In genomic region chr2L:14673601-14674006, dm6 we compare ENCODE assay signal across 2 fruit fly cellular contexts.
TF ChIP-seq lines count a peak whose summit lies in the region.

No protein-coding gene starts in this region.

- no peak for TF ChIP-seq CTCF in whole organism, embryonic (GFP tag; optimal IDR thresholded peaks at IDR 0.05; lab: Kevin White, UChicago)

TF ChIP-seq in whole organism, embryonic, 481 proteins besides CTCF, POLR2A, EP300 and RAD21 (continues in another document):
- TF ChIP-seq ssp (GFP tag; IDR thresholded peaks at IDR 0.05; lab: Robert Waterston, UW): no peak
- TF ChIP-seq crol (GFP tag; IDR thresholded peaks at IDR 0.05; lab: Robert Waterston, UW): no peak
- no peak for TF ChIP-seq CG15601 (tag; optimal IDR thresholded peaks at IDR 0.05; lab: Kevin White, UChicago)
- TF ChIP-seq CG13123 (GFP tag; optimal IDR thresholded peaks at IDR 0.05; lab: Kevin White, UChicago): no peak
- TF ChIP-seq CG34422 (GFP tag; IDR thresholded peaks at IDR 0.05; lab: Robert Waterston, UW): no peak
- TF ChIP-seq btn (GFP tag; optimal IDR thresholded peaks at IDR 0.05; lab: Kevin White, UChicago): no peak
- TF ChIP-seq dpn (GFP tag; optimal IDR thresholded peaks at IDR 0.05; lab: Kevin White, UChicago): no peak
- no peak for TF ChIP-seq H15 (GFP tag; IDR thresholded peaks at IDR 0.05; lab: Robert Waterston, UW)
- TF ChIP-seq Abd-B (GFP tag; optimal IDR thresholded peaks at IDR 0.05; lab: Kevin White, UChicago): peak; percentile 18
- no peak for TF ChIP-seq sob (GFP tag; IDR thresholded peaks at IDR 0.05; lab: Robert Waterston, UW)
- no peak for TF ChIP-seq da (GFP tag; optimal IDR thresholded peaks at IDR 0.05; lab: Kevin White, UChicago)
- TF ChIP-seq CG8089 (GFP tag; optimal IDR thresholded peaks at IDR 0.05; lab: Kevin White, UChicago): no peak
- TF ChIP-seq Taf1 (GFP tag; IDR thresholded peaks at IDR 0.05; lab: Robert Waterston, UW): no peak
- TF ChIP-seq CG1602 (GFP tag; optimal IDR thresholded peaks at IDR 0.05; lab: Kevin White, UChicago): no peak
- TF ChIP-seq HmgZ (tag; optimal IDR thresholded peaks at IDR 0.05; lab: Kevin White, UChicago): no peak
- no peak for TF ChIP-seq CG14860 (GFP tag; IDR thresholded peaks at IDR 0.05; lab: Robert Waterston, UW; ENCODE audit: partially characterized antibody)
- TF ChIP-seq Dll (GFP tag; IDR thresholded peaks at IDR 0.05; lab: Robert Waterston, UW; ENCODE audit: partially characterized antibody): 0 out of 4 replicates have a peak, but pooled peaks have one; percentile 10
- TF ChIP-seq pros (GFP tag; optimal IDR thresholded peaks at IDR 0.05; lab: Kevin White, UChicago): peak; percentile 71
- TF ChIP-seq tin (GFP tag; optimal IDR thresholded peaks at IDR 0.05; lab: Kevin White, UChicago): no peak
- no peak for TF ChIP-seq Hr39 (optimal IDR thresholded peaks at IDR 0.05; lab: Kevin White, UChicago)
- no peak for TF ChIP-seq row (GFP tag; IDR thresholded peaks at IDR 0.05; lab: Robert Waterston, UW)
- no peak for TF ChIP-seq ap (GFP tag; IDR thresholded peaks at IDR 0.05; lab: Robert Waterston, UW)
- no peak for TF ChIP-seq CG3847 (GFP tag; IDR thresholded peaks at IDR 0.05; lab: Robert Waterston, UW)
- TF ChIP-seq kni (GFP tag; optimal IDR thresholded peaks at IDR 0.05; lab: Kevin White, UChicago): peak; percentile 74
- no peak for TF ChIP-seq nmo (GFP tag; optimal IDR thresholded peaks at IDR 0.05; lab: Kevin White, UChicago)
- TF ChIP-seq cg (GFP tag; optimal IDR thresholded peaks at IDR 0.05; lab: Kevin White, UChicago): no peak
- TF ChIP-seq odd (GFP tag; optimal IDR thresholded peaks at IDR 0.05; lab: Kevin White, UChicago): peak; percentile 1
- TF ChIP-seq pb (GFP tag; optimal IDR thresholded peaks at IDR 0.05; lab: Kevin White, UChicago): no peak
- no peak for TF ChIP-seq CG6254 (GFP tag; optimal IDR thresholded peaks at IDR 0.05; lab: Kevin White, UChicago)
- no peak for TF ChIP-seq tup (GFP tag; optimal IDR thresholded peaks at IDR 0.05; lab: Kevin White, UChicago)
- TF ChIP-seq CG7556 (GFP tag; optimal IDR thresholded peaks at IDR 0.05; lab: Kevin White, UChicago): no peak
- TF ChIP-seq Doc2 (GFP tag; IDR thresholded peaks at IDR 0.05; lab: Robert Waterston, UW): no peak
- TF ChIP-seq Vsx1 (GFP tag; optimal IDR thresholded peaks at IDR 0.05; lab: Kevin White, UChicago): peak; percentile 82
- no peak for TF ChIP-seq org-1 (GFP tag; optimal IDR thresholded peaks at IDR 0.05; lab: Kevin White, UChicago)
- no peak for TF ChIP-seq slbo (GFP tag; IDR thresholded peaks at IDR 0.05; lab: Robert Waterston, UW)
- TF ChIP-seq pfk (GFP tag; optimal IDR thresholded peaks at IDR 0.05; lab: Kevin White, UChicago): no peak
- TF ChIP-seq twi (tag; optimal IDR thresholded peaks at IDR 0.05; lab: Kevin White, UChicago): peak; percentile 93
- TF ChIP-seq CoRest (tag; optimal IDR thresholded peaks at IDR 0.05; lab: Kevin White, UChicago): no peak
- no peak for TF ChIP-seq CG8944 (GFP tag; optimal IDR thresholded peaks at IDR 0.05; lab: Kevin White, UChicago)
- no peak for TF ChIP-seq stc (GFP tag; IDR thresholded peaks at IDR 0.05; lab: Robert Waterston, UW)
- TF ChIP-seq CG12236 (GFP tag; optimal IDR thresholded peaks at IDR 0.05; lab: Kevin White, UChicago): no peak
- no peak for TF ChIP-seq al (GFP tag; IDR thresholded peaks at IDR 0.05; lab: Robert Waterston, UW)
- no peak for TF ChIP-seq Usf (GFP tag; optimal IDR thresholded peaks at IDR 0.05; lab: Kevin White, UChicago)
- TF ChIP-seq oc (tag; optimal IDR thresholded peaks at IDR 0.05; lab: Kevin White, UChicago): peak; percentile 47
- no peak for TF ChIP-seq CG8388 (GFP tag; optimal IDR thresholded peaks at IDR 0.05; lab: Kevin White, UChicago)
- TF ChIP-seq CG16813 (GFP tag; IDR thresholded peaks at IDR 0.05; lab: Robert Waterston, UW; ENCODE audit: partially characterized antibody): no peak
- no peak for TF ChIP-seq Dip3 (GFP tag; optimal IDR thresholded peaks at IDR 0.05; lab: Kevin White, UChicago)
- no peak for TF ChIP-seq dati (GFP tag; IDR thresholded peaks at IDR 0.05; lab: Robert Waterston, UW)

TF ChIP-seq in whole organism, prepupa, 60 proteins besides CTCF, POLR2A, EP300 and RAD21:
- TF ChIP-seq CG11294 (GFP tag; IDR thresholded peaks at IDR 0.05; lab: Robert Waterston, UW): no peak
- TF ChIP-seq Eip78C (GFP tag; lab: Kevin White, UChicago): peak; percentile 39
- TF ChIP-seq CG32006 (GFP tag; optimal IDR thresholded peaks at IDR 0.05; lab: Kevin White, UChicago): no peak
- no peak for TF ChIP-seq CG34406 (GFP tag; optimal IDR thresholded peaks at IDR 0.05; lab: Kevin White, UChicago)
- TF ChIP-seq eg (GFP tag; IDR thresholded peaks at IDR 0.05; lab: Robert Waterston, UW): no peak
- TF ChIP-seq CG8319 (GFP tag; optimal IDR thresholded peaks at IDR 0.05; lab: Kevin White, UChicago): no peak
- no peak for TF ChIP-seq CG6808 (GFP tag; optimal IDR thresholded peaks at IDR 0.05; lab: Kevin White, UChicago)
- no peak for TF ChIP-seq pdm3 (GFP tag; optimal IDR thresholded peaks at IDR 0.05; lab: Kevin White, UChicago)
- TF ChIP-seq esn (GFP tag; optimal IDR thresholded peaks at IDR 0.05; lab: Kevin White, UChicago): no peak
- TF ChIP-seq CG10669 (GFP tag; optimal IDR thresholded peaks at IDR 0.05; lab: Kevin White, UChicago): no peak
- TF ChIP-seq fkh (GFP tag; optimal IDR thresholded peaks at IDR 0.05; lab: Kevin White, UChicago): peak; percentile 36
- no peak for TF ChIP-seq ss (GFP tag; optimal IDR thresholded peaks at IDR 0.05; lab: Kevin White, UChicago)
- no peak for TF ChIP-seq acj6 (GFP tag; optimal IDR thresholded peaks at IDR 0.05; lab: Kevin White, UChicago)
- no peak for TF ChIP-seq achi (GFP tag; optimal IDR thresholded peaks at IDR 0.05; lab: Kevin White, UChicago)
- no peak for TF ChIP-seq Eip75B (GFP tag; optimal IDR thresholded peaks at IDR 0.05; lab: Kevin White, UChicago)
- no peak for TF ChIP-seq Sox14 (GFP tag; optimal IDR thresholded peaks at IDR 0.05; lab: Kevin White, UChicago)
- TF ChIP-seq CG4318 (GFP tag; optimal IDR thresholded peaks at IDR 0.05; lab: Kevin White, UChicago): no peak
- peak; percentile 75 for TF ChIP-seq svp (GFP tag; lab: Kevin White, UChicago)

Comparison
In these comparisons a context has a peak if more than half of its experiments do, and no peak if none do; other contexts are left out.
1. Of the 7 proteins assayed by ChIP-seq in both whole organism, embryonic and whole organism, prepupa: peak only in whole organism, embryonic: Blimp-1; only in whole organism, prepupa: none; in both: none; in neither: 6.